Fruit fly (Drosophila melanogaster) whole organism, pupa: ENCODE data around the gene CG34125.

Experiments used
- CG10348 ChIP-seq: fragments of 200-800 bp; sonication (Bioruptor generic); IDR thresholded peaks from 2 replicates; pipeline ENCODE4 v1.3.6; 2022; ENCODE audit warnings: missing biosample characterization, missing genetic modification characterization
- CG12605 ChIP-seq: fragments of 200-800 bp; sonication (Bioruptor generic); IDR thresholded peaks from 2 replicates; pipeline ENCODE4 v1.3.6; 2022; ENCODE audit warnings: missing biosample characterization, missing genetic modification characterization
- CG13204 ChIP-seq: fragments of 200-800 bp; sonication (Bioruptor generic); optimal IDR thresholded peaks from 2 replicates; lab custom pipeline; 2018; ENCODE audit warnings: missing biosample characterization, mild to moderate bottlenecking, missing genetic modification characterization, moderate library complexity
- CG14655 ChIP-seq: fragments of 200-800 bp; sonication (Bioruptor generic); optimal IDR thresholded peaks from 3 replicates; lab custom pipeline; 2017; ENCODE audit warnings: mild to moderate bottlenecking, missing biosample characterization, missing genetic modification reagents, missing genetic modification characterization
- CG15710 ChIP-seq: fragments of 200-800 bp; sonication (Bioruptor generic); optimal IDR thresholded peaks from 2 replicates; lab custom pipeline; 2018; ENCODE audit warnings: missing biosample characterization, mild to moderate bottlenecking, missing genetic modification characterization, moderate library complexity
- CG17806 ChIP-seq: fragments of 200-800 bp; sonication (Bioruptor generic); optimal IDR thresholded peaks from 2 replicates; lab custom pipeline; 2018; ENCODE audit warnings: missing biosample characterization, mild to moderate bottlenecking, missing genetic modification characterization, moderate library complexity
- CG32121 ChIP-seq: fragments of 200-800 bp; sonication (Bioruptor generic); IDR thresholded peaks from 2 replicates; pipeline ENCODE4 v1.3.6; 2022; ENCODE audit warnings: missing biosample characterization, missing genetic modification characterization
- CG34367 ChIP-seq: fragments of 200-800 bp; sonication (Bioruptor generic); optimal IDR thresholded peaks from 2 replicates; lab custom pipeline; 2018; ENCODE audit warnings: missing biosample characterization, mild to moderate bottlenecking, missing genetic modification characterization
- CG4496 ChIP-seq: fragments of 200-800 bp; sonication (Bioruptor generic); IDR thresholded peaks from 3 replicates; pipeline ENCODE4 v1.3.6; 2022; ENCODE audit warnings: missing biosample characterization, missing genetic modification characterization
- CG8159 ChIP-seq: fragments of 200-800 bp; sonication (Bioruptor generic); optimal IDR thresholded peaks from 3 replicates; lab custom pipeline; 2018; ENCODE audit warnings: missing biosample characterization, mild to moderate bottlenecking, missing genetic modification characterization, moderate library complexity
- CG8301 ChIP-seq: fragments of 200-800 bp; sonication (Bioruptor generic); optimal IDR thresholded peaks from 2 replicates; lab custom pipeline; 2018; ENCODE audit warnings: missing biosample characterization, mild to moderate bottlenecking, missing genetic modification characterization
- CG9948 ChIP-seq: fragments of 200-800 bp; sonication (Bioruptor generic); optimal IDR thresholded peaks from 2 replicates; lab custom pipeline; 2018; ENCODE audit warnings: missing biosample characterization, mild to moderate bottlenecking, missing genetic modification characterization, moderate library complexity
- D1 ChIP-seq: fragments of 200-800 bp; sonication (Bioruptor generic); optimal IDR thresholded peaks from 2 replicates; lab custom pipeline; 2018; ENCODE audit warnings: missing biosample characterization, mild to moderate bottlenecking, missing genetic modification characterization, moderate library complexity
- EcR ChIP-seq: fragments of 200-800 bp; sonication (Bioruptor generic); optimal IDR thresholded peaks from 3 replicates; lab custom pipeline; 2019; ENCODE audit warnings: missing biosample characterization, missing genetic modification characterization, mild to moderate bottlenecking, moderate library complexity, missing genetic modification reagents
- Ets98B ChIP-seq: fragments of 200-800 bp; sonication (Bioruptor generic); IDR thresholded peaks from 2 replicates; pipeline ENCODE4 v1.3.6; 2022; ENCODE audit warnings: missing biosample characterization, missing genetic modification characterization
- Pif1A ChIP-seq: fragments of 200-800 bp; sonication (Bioruptor generic); optimal IDR thresholded peaks from 3 replicates; lab custom pipeline; 2016; ENCODE audit warnings: missing biosample characterization, missing genetic modification characterization
- Pif1B ChIP-seq: fragments of 200-800 bp; sonication (Bioruptor generic); optimal IDR thresholded peaks from 3 replicates; lab custom pipeline; 2016; ENCODE audit warnings: missing biosample characterization, missing genetic modification characterization
- Snoo ChIP-seq: fragments of 200-800 bp; sonication (Bioruptor generic); optimal IDR thresholded peaks from 3 replicates; lab custom pipeline; 2017; ENCODE audit warnings: missing biosample characterization, mild to moderate bottlenecking, missing genetic modification characterization, inconsistent platforms
- fd96Ca ChIP-seq: fragments of 200-800 bp; sonication (Bioruptor generic); IDR thresholded peaks from 3 replicates; pipeline ENCODE4 v1.3.6; 2022; ENCODE audit warnings: missing biosample characterization, missing genetic modification characterization
- gl ChIP-seq: fragments of 200-800 bp; sonication (Bioruptor generic); optimal IDR thresholded peaks from 2 replicates; lab custom pipeline; 2018; ENCODE audit warnings: missing biosample characterization, mild to moderate bottlenecking, missing genetic modification characterization
- rn ChIP-seq: fragments of 200-800 bp; sonication (Bioruptor generic); IDR thresholded peaks from 2 replicates; pipeline ENCODE4 v1.3.6; 2022; ENCODE audit warnings: missing biosample characterization, missing genetic modification characterization

Gene CG34125

DNA sequence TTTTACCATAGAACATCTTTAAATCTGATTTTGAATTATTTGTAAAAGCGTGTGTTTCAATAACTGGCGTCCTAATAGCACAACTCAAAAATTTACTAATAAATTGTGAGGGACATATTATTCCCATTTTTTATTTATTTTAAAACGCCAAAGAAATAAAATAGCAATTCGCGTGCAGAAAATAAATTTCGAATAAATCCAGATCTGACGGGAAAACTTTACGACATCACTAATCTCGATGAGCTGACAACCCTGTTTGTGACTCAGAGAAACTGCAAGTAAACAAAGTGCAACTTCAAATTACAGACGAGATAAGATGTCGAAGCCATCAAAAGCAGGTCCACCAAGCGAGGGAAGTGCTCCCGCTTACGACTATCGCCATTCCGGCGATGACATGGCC lies at the start of gene CG34125:
Gene CG34125, plus strand, starts transcription at position 254 of the 400 bp plus-strand sequence.
- TF ChIP-seq CG32121 (GFP tag; lab: Robert Waterston, UW), result no peak
- TF ChIP-seq EcR (GFP tag; lab: Kevin White, UChicago), result no peak
- no peak for TF ChIP-seq rn
- no peak for TF ChIP-seq Pif1A (GFP tag; lab: Kevin White, UChicago)
- TF ChIP-seq CG15710 (tag; lab: Kevin White, UChicago), result no peak
- TF ChIP-seq CG8301 (tag; lab: Kevin White, UChicago), result no peak
- TF ChIP-seq Pif1B (GFP tag; lab: Kevin White, UChicago), result no peak
- no peak for TF ChIP-seq CG10348 (GFP tag; lab: Robert Waterston, UW)
- TF ChIP-seq gl (tag; lab: Kevin White, UChicago), result no peak
- TF ChIP-seq Ets98B, result no peak
- no peak for TF ChIP-seq D1
- no peak for TF ChIP-seq fd96Ca (GFP tag; lab: Robert Waterston, UW)
- no peak for TF ChIP-seq CG13204 (GFP tag; lab: Kevin White, UChicago)
- no peak for TF ChIP-seq CG34367
- no peak for TF ChIP-seq CG8159 (tag; lab: Kevin White, UChicago)
- no peak for TF ChIP-seq CG14655
- TF ChIP-seq CG17806, result no peak
- TF ChIP-seq CG4496, result no peak
- no peak for TF ChIP-seq CG9948 (tag; lab: Kevin White, UChicago)
- TF ChIP-seq, all 21 proteins: peak for 0

- TF ChIP-seq CG34367 (peak; percentile 30), CG8159 (tag; lab: Kevin White, UChicago) (peak; percentile 75), CG17806 (peak; percentile 33), CG13204 (GFP tag; lab: Kevin White, UChicago) (peak; percentile 22), CG32121 (GFP tag; lab: Robert Waterston, UW) (no peak), Snoo (peak; percentile 41), CG9948 (tag; lab: Kevin White, UChicago) (peak; percentile 56), Pif1A (GFP tag; lab: Kevin White, UChicago) (no peak), D1 (no peak), CG14655 (peak; percentile 60), gl (tag; lab: Kevin White, UChicago) (no peak), EcR (GFP tag; lab: Kevin White, UChicago) (no peak), CG4496 (no peak), CG12605 (GFP tag; lab: Robert Waterston, UW) (no peak), CG15710 (tag; lab: Kevin White, UChicago) (peak; percentile 63), CG8301 (tag; lab: Kevin White, UChicago) (peak; percentile 9), Pif1B (GFP tag; lab: Kevin White, UChicago) (peak; percentile 9), Ets98B (no peak)
Observed at dm6 chr2L:4915715-4916153, 49.7 kb upstream of the CG34125 start.

DNA sequence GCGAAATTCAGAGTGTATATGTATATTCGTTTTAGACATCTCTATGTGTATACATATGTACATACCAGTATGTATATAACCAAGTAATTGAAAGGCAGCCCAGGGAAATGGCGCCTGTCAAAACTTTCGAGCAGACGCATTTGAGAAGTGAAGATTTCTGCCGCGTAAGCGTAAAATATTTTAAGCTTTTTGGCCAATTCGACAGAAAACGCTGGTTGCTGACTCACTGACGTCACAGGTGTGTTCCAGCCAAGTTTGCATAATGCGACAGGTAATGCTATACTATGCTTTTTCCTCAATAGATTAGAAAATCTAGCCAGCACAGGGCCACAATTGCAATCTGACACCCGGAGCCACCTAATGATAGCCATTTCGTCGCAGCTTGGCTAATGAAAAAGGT lies 48.7 kb upstream of the CG34125 start:
- TF ChIP-seq CG4496 (no peak), CG12605 (GFP tag; lab: Robert Waterston, UW) (no peak), gl (tag; lab: Kevin White, UChicago) (no peak), rn (no peak), CG13204 (GFP tag; lab: Kevin White, UChicago) (no peak), fd96Ca (GFP tag; lab: Robert Waterston, UW) (no peak), EcR (GFP tag; lab: Kevin White, UChicago) (no peak), D1 (no peak), CG34367 (no peak), CG17806 (no peak)
- TF ChIP-seq, all 21 proteins: peak for 0

dm6 chr2L:4928340-4928739 lies 37.1 kb upstream of the CG34125 start:
- TF ChIP-seq CG4496 (peak; percentile 55; the same call in 2 of the 3 replicates), CG12605 (GFP tag; lab: Robert Waterston, UW) (peak; percentile 28; the same call in 1 of the 2 replicates), Snoo (no peak)

DNA sequence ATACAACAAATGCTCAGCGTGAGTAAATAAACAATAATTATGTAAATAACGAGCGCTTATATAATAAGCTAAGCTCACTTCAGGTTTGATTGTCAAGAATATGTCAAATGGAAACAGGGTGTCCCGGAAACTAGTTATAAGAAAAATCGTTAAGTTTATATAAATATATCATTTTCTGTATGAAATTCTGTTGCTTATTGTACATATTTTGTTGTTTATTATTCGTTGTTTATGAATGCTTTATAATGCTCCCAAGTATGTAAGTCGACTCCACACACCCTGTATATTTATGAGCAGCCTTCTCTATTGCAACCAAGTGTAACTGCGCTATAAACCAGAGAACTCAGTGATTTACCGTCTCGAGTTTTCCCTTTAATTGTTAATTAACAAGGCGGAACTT lies 34.9 kb upstream of the CG34125 start:
- TF ChIP-seq CG32121 (GFP tag; lab: Robert Waterston, UW), result peak; percentile 31; the same call in 1 of the 2 replicates
- TF ChIP-seq CG8159 (tag; lab: Kevin White, UChicago), result no peak
- TF ChIP-seq Ets98B, result peak; percentile 54; the same call in 1 of the 2 replicates
- peak; percentile 14 for TF ChIP-seq CG14655
- TF ChIP-seq CG12605 (GFP tag; lab: Robert Waterston, UW), result peak; percentile 57; the same call in 1 of the 2 replicates
- TF ChIP-seq CG4496, result peak; percentile 35; the same call in 2 of the 3 replicates
- no peak for TF ChIP-seq gl (tag; lab: Kevin White, UChicago)

DNA sequence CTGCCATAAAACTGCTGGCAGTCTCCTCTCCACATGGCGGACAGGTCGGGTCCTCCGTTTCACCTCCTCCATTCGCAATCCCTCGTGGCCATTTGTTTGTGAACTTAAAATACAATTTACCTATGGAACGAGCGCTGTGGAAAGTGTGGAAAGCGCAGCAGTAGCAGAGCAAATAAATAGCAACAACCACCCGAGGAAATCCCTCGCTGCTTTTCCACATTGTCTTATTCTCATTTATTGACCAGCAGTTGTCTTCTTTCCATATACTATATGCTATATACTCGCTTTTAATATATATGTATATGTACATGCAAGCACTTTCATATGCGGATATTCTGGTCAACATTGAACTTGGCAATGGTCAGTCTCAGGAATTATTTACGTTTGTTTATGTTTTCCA lies 33.2 kb upstream of the CG34125 start, which contains the start of gene hoe1:
Gene hoe1, minus strand, starts transcription at position 101 of the 400 bp plus-strand sequence.
- no peak for TF ChIP-seq Ets98B
- no peak for TF ChIP-seq CG8301 (tag; lab: Kevin White, UChicago)
- no peak for TF ChIP-seq rn
- no peak for TF ChIP-seq CG12605 (GFP tag; lab: Robert Waterston, UW)
- no peak for TF ChIP-seq CG9948 (tag; lab: Kevin White, UChicago)
- TF ChIP-seq fd96Ca (GFP tag; lab: Robert Waterston, UW), result no peak
- no peak for TF ChIP-seq CG4496
- no peak for TF ChIP-seq Pif1B (GFP tag; lab: Kevin White, UChicago)
- TF ChIP-seq CG32121 (GFP tag; lab: Robert Waterston, UW), result no peak
- no peak for TF ChIP-seq CG34367
- no peak for TF ChIP-seq CG15710 (tag; lab: Kevin White, UChicago)
- TF ChIP-seq CG10348 (GFP tag; lab: Robert Waterston, UW), result no peak
- TF ChIP-seq gl (tag; lab: Kevin White, UChicago), result no peak
- TF ChIP-seq Snoo, result no peak
- TF ChIP-seq CG14655, result no peak
- TF ChIP-seq EcR (GFP tag; lab: Kevin White, UChicago), result no peak
